1 fruit fly cellular context compared by ENCODE assay signal in genomic region chr3L:11261456-11262082, dm6.
TF ChIP-seq lines count a peak whose summit lies in the region.

No protein-coding gene starts in this region.

TF ChIP-seq in whole organism, embryonic, 481 proteins besides CTCF, POLR2A, EP300 and RAD21 (continued from another document and continues in another):
- TF ChIP-seq CG4854 (GFP tag; optimal IDR thresholded peaks at IDR 0.05; lab: Kevin White, UChicago) = peak; percentile 15
- TF ChIP-seq pb (GFP tag; optimal IDR thresholded peaks at IDR 0.05; lab: Kevin White, UChicago) = no peak
- TF ChIP-seq Gsc (GFP tag; IDR thresholded peaks at IDR 0.05; lab: Robert Waterston, UW) = no peak
- TF ChIP-seq sna (GFP tag; IDR thresholded peaks at IDR 0.05; lab: Robert Waterston, UW; ENCODE audit: partially characterized antibody) = no peak
- peak; percentile 56 for TF ChIP-seq slou (GFP tag; optimal IDR thresholded peaks at IDR 0.05; lab: Kevin White, UChicago)
- no peak for TF ChIP-seq hkb (optimal IDR thresholded peaks at IDR 0.05; lab: Kevin White, UChicago)
- TF ChIP-seq hkb (GFP tag; IDR thresholded peaks at IDR 0.05; lab: Robert Waterston, UW) = peak; percentile 91
- TF ChIP-seq Med (GFP tag; lab: Kevin White, UChicago) = peak; percentile 78
- peak; percentile 22; the same call in 1 of the 2 replicates for TF ChIP-seq crol (GFP tag; IDR thresholded peaks at IDR 0.05; lab: Robert Waterston, UW)
- TF ChIP-seq lbe (GFP tag; optimal IDR thresholded peaks at IDR 0.05; lab: Kevin White, UChicago) = peak; percentile 10
- TF ChIP-seq esg (GFP tag; conservative IDR thresholded peaks at IDR 0.05; lab: Robert Waterston, UW) = peak; percentile 86
- peak; percentile 55 for TF ChIP-seq CG31224 (GFP tag; IDR thresholded peaks at IDR 0.05; lab: Robert Waterston, UW)
- peak; percentile 92 for TF ChIP-seq nom (GFP tag; optimal IDR thresholded peaks at IDR 0.05; lab: Kevin White, UChicago)
- peak; percentile 75 for TF ChIP-seq CG32532 (GFP tag; IDR thresholded peaks at IDR 0.05; lab: Robert Waterston, UW)
- TF ChIP-seq CG9215 (GFP tag; IDR thresholded peaks at IDR 0.05; lab: Robert Waterston, UW) = peak; percentile 60
- no peak for TF ChIP-seq CG9609 (GFP tag; optimal IDR thresholded peaks at IDR 0.05; lab: Kevin White, UChicago)
- no peak for TF ChIP-seq yki (optimal IDR thresholded peaks at IDR 0.05; lab: Kevin White, UChicago)
- peak; percentile 87; the same call in 2 of the 3 replicates for TF ChIP-seq CG3726 (GFP tag; IDR thresholded peaks at IDR 0.05; lab: Robert Waterston, UW)
- TF ChIP-seq tin (GFP tag; optimal IDR thresholded peaks at IDR 0.05; lab: Kevin White, UChicago) = peak; percentile 62
- TF ChIP-seq CG14710 (tag; optimal IDR thresholded peaks at IDR 0.05; lab: Kevin White, UChicago) = peak; percentile 88
- no peak for TF ChIP-seq mirr (GFP tag; optimal IDR thresholded peaks at IDR 0.05; lab: Kevin White, UChicago)
- TF ChIP-seq row (GFP tag; IDR thresholded peaks at IDR 0.05; lab: Robert Waterston, UW) = peak; percentile 81
- TF ChIP-seq Dfd (GFP tag; optimal IDR thresholded peaks at IDR 0.05; lab: Kevin White, UChicago) = no peak
- TF ChIP-seq MTF-1 (GFP tag; optimal IDR thresholded peaks at IDR 0.05; lab: Kevin White, UChicago; ENCODE audit: borderline replicate concordance) = peak; percentile 65
- no peak; the same call in 1 of the 2 replicates for TF ChIP-seq amos (GFP tag; IDR thresholded peaks at IDR 0.05; lab: Robert Waterston, UW; ENCODE audit: partially characterized antibody)
- TF ChIP-seq gfzf (GFP tag; optimal IDR thresholded peaks at IDR 0.05; lab: Kevin White, UChicago) = no peak
- TF ChIP-seq CG14441 (GFP tag; IDR thresholded peaks at IDR 0.05; lab: Robert Waterston, UW) = peak; percentile 72
- TF ChIP-seq CG14860 (GFP tag; IDR thresholded peaks at IDR 0.05; lab: Robert Waterston, UW; ENCODE audit: partially characterized antibody) = no peak
- no peak for TF ChIP-seq Side (GFP tag; optimal IDR thresholded peaks at IDR 0.05; lab: Kevin White, UChicago)
- TF ChIP-seq CG10654 (GFP tag; optimal IDR thresholded peaks at IDR 0.05; lab: Kevin White, UChicago) = peak; percentile 69
- TF ChIP-seq CG7987 (GFP tag; optimal IDR thresholded peaks at IDR 0.05; lab: Kevin White, UChicago) = no peak
- TF ChIP-seq kni (GFP tag; optimal IDR thresholded peaks at IDR 0.05; lab: Kevin White, UChicago) = no peak
- TF ChIP-seq Fer3 (tag; optimal IDR thresholded peaks at IDR 0.05; lab: Kevin White, UChicago) = peak; percentile 77
- peak; percentile 65 for TF ChIP-seq CG4707 (GFP tag; optimal IDR thresholded peaks at IDR 0.05; lab: Kevin White, UChicago)
- peak; percentile 68 for TF ChIP-seq CG8281 (tag; optimal IDR thresholded peaks at IDR 0.05; lab: Kevin White, UChicago)
- TF ChIP-seq tgo (GFP tag; IDR thresholded peaks at IDR 0.05; lab: Robert Waterston, UW) = peak; percentile 88
- peak; percentile 80 for TF ChIP-seq Ada2b (GFP tag; IDR thresholded peaks at IDR 0.05; lab: Robert Waterston, UW)
- 0 out of 3 replicates have a peak, but pooled peaks have one; percentile 7 for TF ChIP-seq CG2199 (GFP tag; IDR thresholded peaks at IDR 0.05; lab: Robert Waterston, UW)
- peak; percentile 67 for TF ChIP-seq Nf-YC (tag; optimal IDR thresholded peaks at IDR 0.05; lab: Kevin White, UChicago)
- peak; percentile 16 for TF ChIP-seq corto (GFP tag; optimal IDR thresholded peaks at IDR 0.05; lab: Kevin White, UChicago)
- no peak for TF ChIP-seq Hey (tag; optimal IDR thresholded peaks at IDR 0.05; lab: Kevin White, UChicago)
- peak; percentile 93 for TF ChIP-seq tap (tag; optimal IDR thresholded peaks at IDR 0.05; lab: Kevin White, UChicago)
- peak; percentile 83 for TF ChIP-seq slbo (GFP tag; IDR thresholded peaks at IDR 0.05; lab: Robert Waterston, UW)
- peak; percentile 69 for TF ChIP-seq CG1024 (GFP tag; IDR thresholded peaks at IDR 0.05; lab: Robert Waterston, UW)
- TF ChIP-seq unpg (GFP tag; optimal IDR thresholded peaks at IDR 0.05; lab: Kevin White, UChicago) = peak; percentile 91
- TF ChIP-seq CG15696 (tag; optimal IDR thresholded peaks at IDR 0.05; lab: Kevin White, UChicago) = peak; percentile 91
- TF ChIP-seq HLH4C (GFP tag; IDR thresholded peaks at IDR 0.05; lab: Robert Waterston, UW; ENCODE audit: partially characterized antibody) = no peak
- no peak for TF ChIP-seq CG14965 (GFP tag; optimal IDR thresholded peaks at IDR 0.05; lab: Kevin White, UChicago; ENCODE audit: borderline replicate concordance)
- peak; percentile 75 for TF ChIP-seq NfI (GFP tag; optimal IDR thresholded peaks at IDR 0.05; lab: Kevin White, UChicago)
- TF ChIP-seq CG34224 (GFP tag; IDR thresholded peaks at IDR 0.05; lab: Robert Waterston, UW; ENCODE audit: partially characterized antibody) = no peak
- TF ChIP-seq Nf-YA (GFP tag; IDR thresholded peaks at IDR 0.05; lab: Robert Waterston, UW) = peak; percentile 84
- TF ChIP-seq CG18011 (GFP tag; optimal IDR thresholded peaks at IDR 0.05; lab: Kevin White, UChicago) = peak; percentile 58
- peak; percentile 95 for TF ChIP-seq CG9727 (GFP tag; optimal IDR thresholded peaks at IDR 0.05; lab: Kevin White, UChicago)
- TF ChIP-seq CG9932 (GFP tag; IDR thresholded peaks at IDR 0.05; lab: Robert Waterston, UW) = peak; percentile 44
- peak; percentile 13 for TF ChIP-seq CG18476 (GFP tag; optimal IDR thresholded peaks at IDR 0.05; lab: Kevin White, UChicago)
- peak; percentile 93 for TF ChIP-seq CG11695 (GFP tag; IDR thresholded peaks at IDR 0.05; lab: Robert Waterston, UW)
- TF ChIP-seq Dbx (GFP tag; IDR thresholded peaks at IDR 0.05; lab: Robert Waterston, UW) = peak; percentile 49; the same call in 2 of the 3 replicates
- TF ChIP-seq Oli (tag; optimal IDR thresholded peaks at IDR 0.05; lab: Kevin White, UChicago) = peak; percentile 93
- no peak for TF ChIP-seq chinmo (GFP tag; IDR thresholded peaks at IDR 0.05; lab: Robert Waterston, UW; ENCODE audit: partially characterized antibody)
- no peak for TF ChIP-seq gro (GFP tag; optimal IDR thresholded peaks at IDR 0.05; lab: Kevin White, UChicago)
- peak; percentile 35 for TF ChIP-seq Fer2 (tag; optimal IDR thresholded peaks at IDR 0.05; lab: Kevin White, UChicago)
- no peak for TF ChIP-seq CG31365 (tag; optimal IDR thresholded peaks at IDR 0.05; lab: Kevin White, UChicago)
- TF ChIP-seq grn (GFP tag; optimal IDR thresholded peaks at IDR 0.05; lab: Kevin White, UChicago) = no peak
- peak; percentile 67 for TF ChIP-seq CG30020 (tag; optimal IDR thresholded peaks at IDR 0.05; lab: Kevin White, UChicago)
- no peak for TF ChIP-seq MESR4 (GFP tag; optimal IDR thresholded peaks at IDR 0.05; lab: Kevin White, UChicago)
- TF ChIP-seq ac (GFP tag; optimal IDR thresholded peaks at IDR 0.05; lab: Kevin White, UChicago) = peak; percentile 67
- no peak for TF ChIP-seq CG8478 (optimal IDR thresholded peaks at IDR 0.05; lab: Kevin White, UChicago)
- peak; percentile 85 for TF ChIP-seq CG18599 (GFP tag; optimal IDR thresholded peaks at IDR 0.05; lab: Kevin White, UChicago)
- TF ChIP-seq CG17568 (GFP tag; optimal IDR thresholded peaks at IDR 0.05; lab: Kevin White, UChicago) = peak; percentile 27
- no peak for TF ChIP-seq luna (GFP tag; optimal IDR thresholded peaks at IDR 0.05; lab: Kevin White, UChicago)
- peak; percentile 87 for TF ChIP-seq CG10147 (GFP tag; optimal IDR thresholded peaks at IDR 0.05; lab: Kevin White, UChicago)
- TF ChIP-seq sens (GFP tag; lab: Kevin White, UChicago) = peak; percentile 89
- TF ChIP-seq Sox102F (GFP tag; optimal IDR thresholded peaks at IDR 0.05; lab: Kevin White, UChicago) = peak; percentile 96
- TF ChIP-seq Awh (GFP tag; IDR thresholded peaks at IDR 0.05; lab: Robert Waterston, UW) = peak; percentile 84
- TF ChIP-seq CG7928 (GFP tag; optimal IDR thresholded peaks at IDR 0.05; lab: Kevin White, UChicago) = no peak
- TF ChIP-seq disco-r (GFP tag; optimal IDR thresholded peaks at IDR 0.05; lab: Kevin White, UChicago) = no peak
- TF ChIP-seq Dp (GFP tag; optimal IDR thresholded peaks at IDR 0.05; lab: Kevin White, UChicago) = no peak
- TF ChIP-seq ap (GFP tag; IDR thresholded peaks at IDR 0.05; lab: Robert Waterston, UW) = peak; percentile 80
- no peak for TF ChIP-seq vnd (GFP tag; IDR thresholded peaks at IDR 0.05; lab: Robert Waterston, UW; ENCODE audit: partially characterized antibody)
- TF ChIP-seq CG11247 (GFP tag; IDR thresholded peaks at IDR 0.05; lab: Robert Waterston, UW) = no peak
- TF ChIP-seq CG6765 (GFP tag; optimal IDR thresholded peaks at IDR 0.05; lab: Kevin White, UChicago) = no peak
- TF ChIP-seq sug (tag; optimal IDR thresholded peaks at IDR 0.05; lab: Kevin White, UChicago) = peak; percentile 54
- TF ChIP-seq CG31388 (GFP tag; optimal IDR thresholded peaks at IDR 0.05; lab: Kevin White, UChicago) = peak; percentile 19
- peak; percentile 70; the same call in 2 of the 3 replicates for TF ChIP-seq CG2889 (GFP tag; IDR thresholded peaks at IDR 0.05; lab: Robert Waterston, UW)
- TF ChIP-seq her (GFP tag; optimal IDR thresholded peaks at IDR 0.05; lab: Kevin White, UChicago) = no peak
- peak; percentile 79 for TF ChIP-seq CG9817 (tag; optimal IDR thresholded peaks at IDR 0.05; lab: Kevin White, UChicago)
- TF ChIP-seq tna (GFP tag; IDR thresholded peaks at IDR 0.05; lab: Robert Waterston, UW; ENCODE audit: partially characterized antibody) = no peak
- TF ChIP-seq NC2α (GFP tag; optimal IDR thresholded peaks at IDR 0.05; lab: Kevin White, UChicago) = no peak
- peak; percentile 77 for TF ChIP-seq klu (GFP tag; IDR thresholded peaks at IDR 0.05; lab: Robert Waterston, UW)
- TF ChIP-seq CG17186 (GFP tag; optimal IDR thresholded peaks at IDR 0.05; lab: Kevin White, UChicago) = no peak
- TF ChIP-seq Opbp (GFP tag; IDR thresholded peaks at IDR 0.05; lab: Robert Waterston, UW; ENCODE audit: partially characterized antibody) = no peak
- TF ChIP-seq fru (optimal IDR thresholded peaks at IDR 0.05; lab: Kevin White, UChicago) = no peak
- peak; percentile 64 for TF ChIP-seq CG4328 (GFP tag; optimal IDR thresholded peaks at IDR 0.05; lab: Kevin White, UChicago)
- TF ChIP-seq gem (tag; optimal IDR thresholded peaks at IDR 0.05; lab: Kevin White, UChicago) = peak; percentile 95
- TF ChIP-seq Mes4 (GFP tag; optimal IDR thresholded peaks at IDR 0.05; lab: Kevin White, UChicago) = no peak
- TF ChIP-seq D (optimal IDR thresholded peaks at IDR 0.05; lab: Kevin White, UChicago) = peak; percentile 98
- peak; percentile 79 for TF ChIP-seq D (GFP tag; optimal IDR thresholded peaks at IDR 0.05; lab: Kevin White, UChicago)
- no peak for TF ChIP-seq YL-1 (GFP tag; optimal IDR thresholded peaks at IDR 0.05; lab: Kevin White, UChicago)
- no peak for TF ChIP-seq pnt (GFP tag; optimal IDR thresholded peaks at IDR 0.05; lab: Kevin White, UChicago)
- TF ChIP-seq HLHmδ (GFP tag; optimal IDR thresholded peaks at IDR 0.05; lab: Kevin White, UChicago) = no peak
- TF ChIP-seq Chrac-16 (GFP tag; optimal IDR thresholded peaks at IDR 0.05; lab: Kevin White, UChicago) = peak; percentile 78
- TF ChIP-seq Bgb (GFP tag; IDR thresholded peaks at IDR 0.05; lab: Robert Waterston, UW; ENCODE audit: partially characterized antibody) = no peak
- TF ChIP-seq CG18764 (GFP tag; optimal IDR thresholded peaks at IDR 0.05; lab: Kevin White, UChicago) = peak; percentile 9
- TF ChIP-seq Doc2 (GFP tag; IDR thresholded peaks at IDR 0.05; lab: Robert Waterston, UW) = no peak
- TF ChIP-seq ken (GFP tag; IDR thresholded peaks at IDR 0.05; lab: Robert Waterston, UW) = peak; percentile 61; the same call in 1 of the 3 replicates
- TF ChIP-seq CG4360 (GFP tag; IDR thresholded peaks at IDR 0.05; lab: Robert Waterston, UW) = peak; percentile 58
- TF ChIP-seq CG12391 (tag; optimal IDR thresholded peaks at IDR 0.05; lab: Kevin White, UChicago) = peak; percentile 93
- no peak for TF ChIP-seq Taf1 (GFP tag; IDR thresholded peaks at IDR 0.05; lab: Robert Waterston, UW)
- TF ChIP-seq Camta (GFP tag; optimal IDR thresholded peaks at IDR 0.05; lab: Kevin White, UChicago) = no peak
- TF ChIP-seq Stat92E (GFP tag; optimal IDR thresholded peaks at IDR 0.05; lab: Kevin White, UChicago) = peak in 1 of 3 experiments; percentile 80
- peak; percentile 94 for TF ChIP-seq CG8924 (tag; optimal IDR thresholded peaks at IDR 0.05; lab: Kevin White, UChicago)
- peak; percentile 92 for TF ChIP-seq so (GFP tag; IDR thresholded peaks at IDR 0.05; lab: Robert Waterston, UW)
- peak; percentile 81 for TF ChIP-seq Asciz (GFP tag; optimal IDR thresholded peaks at IDR 0.05; lab: Kevin White, UChicago)
- TF ChIP-seq Lim3 (GFP tag; IDR thresholded peaks at IDR 0.05; lab: Robert Waterston, UW) = peak; percentile 51; the same call in 1 of the 2 replicates
- peak; percentile 46; the same call in 1 of the 3 replicates for TF ChIP-seq Aef1 (GFP tag; IDR thresholded peaks at IDR 0.05; lab: Robert Waterston, UW)
- TF ChIP-seq psq (GFP tag; optimal IDR thresholded peaks at IDR 0.05; lab: Kevin White, UChicago) = no peak
- peak; percentile 67; the same call in 1 of the 2 replicates for TF ChIP-seq danr (GFP tag; IDR thresholded peaks at IDR 0.05; lab: Robert Waterston, UW)
- peak; percentile 82 for TF ChIP-seq run (tag; optimal IDR thresholded peaks at IDR 0.05; lab: Kevin White, UChicago)
- peak; percentile 74 for TF ChIP-seq Vsx1 (GFP tag; optimal IDR thresholded peaks at IDR 0.05; lab: Kevin White, UChicago)
- peak; percentile 73 for TF ChIP-seq Meics (GFP tag; optimal IDR thresholded peaks at IDR 0.05; lab: Kevin White, UChicago)
- peak; percentile 84 for TF ChIP-seq CG17359 (tag; optimal IDR thresholded peaks at IDR 0.05; lab: Kevin White, UChicago)
- TF ChIP-seq CG17361 (GFP tag; IDR thresholded peaks at IDR 0.05; lab: Robert Waterston, UW) = peak; percentile 94
- peak; percentile 46 for TF ChIP-seq CG6654 (GFP tag; optimal IDR thresholded peaks at IDR 0.05; lab: Kevin White, UChicago)
- TF ChIP-seq H15 (GFP tag; IDR thresholded peaks at IDR 0.05; lab: Robert Waterston, UW) = peak; percentile 57; the same call in 1 of the 3 replicates
- no peak for TF ChIP-seq CG1647 (GFP tag; optimal IDR thresholded peaks at IDR 0.05; lab: Kevin White, UChicago)
- TF ChIP-seq TFAM (GFP tag; optimal IDR thresholded peaks at IDR 0.05; lab: Kevin White, UChicago) = peak; percentile 20
- peak; percentile 86 for TF ChIP-seq kah (GFP tag; optimal IDR thresholded peaks at IDR 0.05; lab: Kevin White, UChicago)
- peak; percentile 60; the same call in 1 of the 2 replicates for TF ChIP-seq ro (GFP tag; IDR thresholded peaks at IDR 0.05; lab: Robert Waterston, UW)
- TF ChIP-seq CG13296 (GFP tag; optimal IDR thresholded peaks at IDR 0.05; lab: Kevin White, UChicago) = peak; percentile 89
- peak; percentile 72; the same call in 2 of the 3 replicates for TF ChIP-seq ase (GFP tag; IDR thresholded peaks at IDR 0.05; lab: Robert Waterston, UW)
- TF ChIP-seq fd3F (GFP tag; optimal IDR thresholded peaks at IDR 0.05; lab: Kevin White, UChicago) = peak; percentile 80
